Fruit fly (Drosophila melanogaster): ENCODE results near the gene CG42346.
A peak's percentile ranks its signal among the peaks of the same experiment; 100 is the strongest.

The CG42346 gene

dm6 chrX:22851289-22851688 lies 19.1 kb downstream of the CG42346 start:
- TF ChIP-seq kni (GFP tag; optimal IDR thresholded peaks at IDR 0.05) (peak; percentile 0), chif (GFP tag; optimal IDR thresholded peaks at IDR 0.05) (no peak), lab (GFP tag; optimal IDR thresholded peaks at IDR 0.05) (no peak), sr (GFP tag; IDR thresholded peaks at IDR 0.05) (peak; percentile 64; the same call in 2 of the 3 replicates), abd-A (tag; optimal IDR thresholded peaks at IDR 0.05) (peak; percentile 55), pros (GFP tag; optimal IDR thresholded peaks at IDR 0.05) (peak; percentile 39), crol (GFP tag; IDR thresholded peaks at IDR 0.05) (peak; percentile 70)

DNA sequence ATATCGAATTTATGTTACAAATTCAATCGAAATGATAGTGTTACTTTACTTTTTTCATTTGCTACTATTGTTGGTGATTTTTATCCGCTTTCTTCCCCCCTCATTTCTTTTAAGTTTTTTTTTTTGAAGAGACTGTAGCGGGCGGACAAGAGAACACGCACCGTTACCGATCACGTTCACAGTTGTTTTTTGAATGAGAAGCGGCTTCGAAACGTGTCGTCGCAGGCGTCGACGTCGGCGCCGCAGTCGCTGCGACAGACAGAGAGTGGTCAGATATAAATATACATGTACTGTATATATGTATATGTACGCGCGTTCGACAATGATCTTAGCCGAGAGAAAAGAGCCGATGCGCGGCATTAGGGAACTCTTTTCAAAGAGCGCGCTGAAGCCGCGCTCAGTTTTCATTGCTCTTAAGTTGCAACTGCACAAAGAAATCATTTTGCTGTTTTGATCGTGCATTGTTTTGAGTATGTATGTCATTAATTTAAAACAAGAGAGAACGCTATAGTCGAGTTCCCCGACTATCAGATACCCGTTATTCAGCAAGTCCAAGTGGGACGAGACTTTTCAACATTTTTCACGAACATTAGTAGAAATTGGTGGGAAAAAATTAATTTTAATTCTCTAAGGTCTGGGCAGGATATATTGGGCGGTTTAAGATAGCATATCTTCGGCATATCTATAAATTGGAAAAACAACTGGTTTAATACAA lies 23.0 kb downstream of the CG42346 start, which contains the start of gene fog:
Gene fog, minus strand, starts transcription at position 201 of the 715 bp plus-strand sequence.
- TF ChIP-seq CG3995 (GFP tag; optimal IDR thresholded peaks at IDR 0.05) (peak; percentile 76), sr (GFP tag; IDR thresholded peaks at IDR 0.05) (no peak), Optix (GFP tag; IDR thresholded peaks at IDR 0.05) (no peak), CG31365 (tag; optimal IDR thresholded peaks at IDR 0.05) (no peak), Fer2 (tag; optimal IDR thresholded peaks at IDR 0.05) (no peak), sc (optimal IDR thresholded peaks at IDR 0.05) (no peak), sc (GFP tag; optimal IDR thresholded peaks at IDR 0.05) (no peak), prd (optimal IDR thresholded peaks at IDR 0.05) (no peak), prd (GFP tag; IDR thresholded peaks at IDR 0.05) (no peak), sna (GFP tag; IDR thresholded peaks at IDR 0.05; ENCODE audit: partially characterized antibody) (0 out of 2 replicates have a peak, but pooled peaks have one; percentile 37), H15 (GFP tag; IDR thresholded peaks at IDR 0.05) (no peak), CG7556 (GFP tag; optimal IDR thresholded peaks at IDR 0.05) (no peak), CG11093 (GFP tag; IDR thresholded peaks at IDR 0.05) (no peak), Poxn (GFP tag; IDR thresholded peaks at IDR 0.05) (no peak), mirr (GFP tag; optimal IDR thresholded peaks at IDR 0.05) (no peak), Dfd (GFP tag; optimal IDR thresholded peaks at IDR 0.05) (no peak), CG34224 (GFP tag; IDR thresholded peaks at IDR 0.05; ENCODE audit: partially characterized antibody) (peak; percentile 22; the same call in 1 of the 3 replicates), CG15479 (GFP tag; optimal IDR thresholded peaks at IDR 0.05) (no peak), Trl (optimal IDR thresholded peaks at IDR 0.05) (peak; percentile 57 to 84), Trl (GFP tag; optimal IDR thresholded peaks at IDR 0.05) (no peak), CG1602 (GFP tag; optimal IDR thresholded peaks at IDR 0.05) (no peak), CG11723 (GFP tag; optimal IDR thresholded peaks at IDR 0.05) (no peak), crol (GFP tag; IDR thresholded peaks at IDR 0.05) (no peak), CG13775 (GFP tag; optimal IDR thresholded peaks at IDR 0.05) (no peak), kah (GFP tag; optimal IDR thresholded peaks at IDR 0.05) (no peak), tap (tag; optimal IDR thresholded peaks at IDR 0.05) (no peak), Ets97D (GFP tag; optimal IDR thresholded peaks at IDR 0.05) (no peak), Gug (GFP tag; IDR thresholded peaks at IDR 0.05) (no peak), Jarid2 (GFP tag; optimal IDR thresholded peaks at IDR 0.05) (peak; percentile 51), cg (GFP tag; optimal IDR thresholded peaks at IDR 0.05) (peak; percentile 21), inv (GFP tag; IDR thresholded peaks at IDR 0.05; ENCODE audit: partially characterized antibody) (no peak), chn (GFP tag; optimal IDR thresholded peaks at IDR 0.05) (no peak), bbx (GFP tag; IDR thresholded peaks at IDR 0.05; ENCODE audit: partially characterized antibody) (no peak), tio (GFP tag; optimal IDR thresholded peaks at IDR 0.05) (no peak), Dll (GFP tag; IDR thresholded peaks at IDR 0.05; ENCODE audit: partially characterized antibody) (peak; percentile 37; the same call in 1 of the 4 replicates), CG11398 (GFP tag; optimal IDR thresholded peaks at IDR 0.05) (no peak), klu (GFP tag; IDR thresholded peaks at IDR 0.05) (no peak), CG10321 (GFP tag; IDR thresholded peaks at IDR 0.05) (no peak), dmrt99B (tag; optimal IDR thresholded peaks at IDR 0.05) (no peak), Ravus (GFP tag; IDR thresholded peaks at IDR 0.05) (no peak), pita (GFP tag; optimal IDR thresholded peaks at IDR 0.05) (no peak), gcm2 (GFP tag; optimal IDR thresholded peaks at IDR 0.05) (no peak), CG12219 (GFP tag; optimal IDR thresholded peaks at IDR 0.05) (no peak), ERR (GFP tag; optimal IDR thresholded peaks at IDR 0.05) (no peak)
